Worm (Caenorhabditis elegans) whole organism, L1 larva: Measurements from ENCODE around the gene clec-148.

ENCODE experiments used
- C04F5.9 ChIP-seq: sonication (generic microtip); optimal IDR thresholded peaks from 2 replicates; lab custom pipeline; 2016; ENCODE audit warnings: missing genetic modification characterization, missing compliant biosample characterization
- F16B12.6 ChIP-seq: fragments of 150-350 bp; optimal IDR thresholded peaks from 2 replicates; lab custom pipeline; 2014; ENCODE audit warnings: missing biosample characterization, missing genetic modification characterization
- Y116A8C.19 ChIP-seq: sonication (generic microtip); optimal IDR thresholded peaks from 2 replicates; lab custom pipeline; 2016; ENCODE audit warnings: missing compliant biosample characterization, missing genetic modification characterization, borderline replicate concordance
- aly-2 ChIP-seq: fragments of 150-350 bp; optimal IDR thresholded peaks from 2 replicates; lab custom pipeline; 2014; ENCODE audit warnings: missing biosample characterization, missing genetic modification characterization
- ama-1 ChIP-seq: fragments of 150-350 bp; optimal IDR thresholded peaks from 2 replicates; lab custom pipeline; 2014
- blmp-1 ChIP-seq: fragments of 150-350 bp; optimal IDR thresholded peaks from 2 replicates; lab custom pipeline; 2014; ENCODE audit warnings: missing biosample characterization, missing genetic modification characterization
- ceh-8 ChIP-seq: fragments of 200-800 bp; sonication (Bioruptor generic); optimal IDR thresholded peaks from 2 replicates; lab custom pipeline; 2018; ENCODE audit warnings: mild to moderate bottlenecking, missing genetic modification characterization, moderate library complexity, missing compliant biosample characterization
- ceh-82 ChIP-seq, 3 experiments: fragments of 150-350 bp in 1 of 3; sonication (generic microtip) in 2 of 3; optimal IDR thresholded peaks; 2 replicates each; lab custom pipeline; 2014 to 2017; ENCODE audit warnings: missing biosample characterization in 3 of 3, missing genetic modification characterization in 3 of 3
- ceh-90 ChIP-seq: sonication (generic microtip); optimal IDR thresholded peaks from 2 replicates; lab custom pipeline; 2016; ENCODE audit warnings: missing genetic modification characterization, missing compliant biosample characterization
- dsc-1 ChIP-seq: sonication (generic microtip); optimal IDR thresholded peaks from 2 replicates; lab custom pipeline; 2016; ENCODE audit warnings: mild to moderate bottlenecking, missing genetic modification characterization, missing compliant biosample characterization
- efl-1 ChIP-seq, 4 experiments: fragments of 150-350 bp; optimal IDR thresholded peaks in 3 of 4; peaks in 1 of 4; 1 replicate in 1 of 4; 2 replicates in 3 of 4; lab custom pipeline; 2014; ENCODE audit warnings: missing biosample characterization in 2 of 4, missing genetic modification characterization in 2 of 4, missing genetic modification reagents in 2 of 4
- efl-3 ChIP-seq: fragments of 200-800 bp; sonication (Bioruptor generic); optimal IDR thresholded peaks from 2 replicates; lab custom pipeline; 2018; ENCODE audit warnings: mild to moderate bottlenecking, missing genetic modification characterization, missing compliant biosample characterization
- egl-13 ChIP-seq: sonication (generic microtip); optimal IDR thresholded peaks from 2 replicates; lab custom pipeline; 2016; ENCODE audit warnings: missing genotype, missing genetic modification reagents, missing genetic modification characterization, missing compliant biosample characterization
- elt-2 ChIP-seq: sonication (generic microtip); optimal IDR thresholded peaks from 2 replicates; lab custom pipeline; 2016; ENCODE audit warnings: missing genetic modification characterization, mild to moderate bottlenecking, inconsistent platforms, missing compliant biosample characterization, missing genetic modification reagents
- elt-3 ChIP-seq, 6 experiments: fragments of 150-350 bp in 1 of 6; sonication (generic microtip); optimal IDR thresholded peaks; 2 replicates each; lab custom pipeline; 2017 to 2018; ENCODE audit warnings: missing biosample characterization in 6 of 6, missing genetic modification characterization in 6 of 6, inconsistent platforms in 1 of 6
- ets-5 ChIP-seq: fragments of 200-800 bp; sonication (Bioruptor generic); IDR thresholded peaks from 2 replicates; pipeline ENCODE4 v1.3.6; 2022; ENCODE audit warnings: missing genetic modification characterization, missing compliant biosample characterization
- fkh-4 ChIP-seq: sonication (generic microtip); optimal IDR thresholded peaks from 2 replicates; lab custom pipeline; 2016; ENCODE audit warnings: missing compliant biosample characterization, missing genetic modification characterization, borderline replicate concordance
- fkh-8 ChIP-seq: sonication (generic microtip); optimal IDR thresholded peaks from 2 replicates; lab custom pipeline; 2016; ENCODE audit warnings: mild to moderate bottlenecking, missing genetic modification characterization, missing compliant biosample characterization
- irx-1 ChIP-seq: sonication (generic microtip); optimal IDR thresholded peaks from 2 replicates; lab custom pipeline; 2016; ENCODE audit warnings: missing genetic modification characterization, missing compliant biosample characterization
- isw-1 ChIP-seq: fragments of 200-800 bp; sonication (Bioruptor generic); IDR thresholded peaks from 2 replicates; pipeline ENCODE4 v1.3.6; 2022; ENCODE audit warnings: missing genetic modification characterization, missing compliant biosample characterization
- lin-13 ChIP-seq: fragments of 150-350 bp; optimal IDR thresholded peaks from 2 replicates; lab custom pipeline; 2014; ENCODE audit warnings: missing biosample characterization, missing genetic modification reagents, missing genetic modification characterization
- lin-15B ChIP-seq: fragments of 150-350 bp; sonication (generic microtip); optimal IDR thresholded peaks from 3 replicates; lab custom pipeline; 2014; ENCODE audit warnings: missing biosample characterization, missing genetic modification characterization
- lin-35 ChIP-seq, 2 experiments: fragments of 150-350 bp; optimal IDR thresholded peaks; 2 replicates each; lab custom pipeline; 2014; ENCODE audit warnings: missing biosample characterization in 2 of 2, missing genetic modification characterization in 2 of 2, missing genetic modification reagents in 2 of 2
- lin-39 ChIP-seq: fragments of 150-350 bp; optimal IDR thresholded peaks from 2 replicates; lab custom pipeline; 2014; ENCODE audit warnings: missing biosample characterization, missing genetic modification reagents, missing genetic modification characterization
- lir-3 ChIP-seq: sonication (generic microtip); optimal IDR thresholded peaks from 2 replicates; lab custom pipeline; 2016; ENCODE audit warnings: mild to moderate bottlenecking, missing genetic modification characterization, moderate library complexity, missing compliant biosample characterization; ENCODE audit not compliant: poor library complexity
- lsy-2 ChIP-seq, 2 experiments: fragments of 150-350 bp; optimal IDR thresholded peaks; 2 replicates each; lab custom pipeline; 2014; ENCODE audit warnings: missing biosample characterization in 2 of 2, missing genetic modification characterization in 2 of 2
- mdl-1 ChIP-seq, 2 experiments: fragments of 150-350 bp; optimal IDR thresholded peaks; 2 replicates each; lab custom pipeline; 2014 to 2017; ENCODE audit warnings: missing biosample characterization in 2 of 2, missing genetic modification characterization in 2 of 2, inconsistent platforms in 1 of 2
- nhr-11 ChIP-seq: fragments of 150-350 bp; optimal IDR thresholded peaks from 2 replicates; lab custom pipeline; 2014; ENCODE audit warnings: missing biosample characterization, missing genetic modification characterization
- nhr-12 ChIP-seq: sonication (generic microtip); optimal IDR thresholded peaks from 2 replicates; lab custom pipeline; 2017; ENCODE audit warnings: missing biosample characterization, missing genetic modification characterization
- nhr-19 ChIP-seq: fragments of 200-800 bp; sonication (Bioruptor generic); conservative IDR thresholded peaks from 2 replicates; pipeline ENCODE4 v1.3.6; 2022; ENCODE audit warnings: missing genetic modification characterization, missing compliant biosample characterization
- nhr-237 ChIP-seq: fragments of 150-350 bp; optimal IDR thresholded peaks from 2 replicates; lab custom pipeline; 2014; ENCODE audit warnings: missing biosample characterization, missing genetic modification characterization
- nhr-71 ChIP-seq: sonication (generic microtip); optimal IDR thresholded peaks from 2 replicates; lab custom pipeline; 2016; ENCODE audit warnings: mild to moderate bottlenecking, missing genetic modification characterization, moderate library complexity, missing compliant biosample characterization
- nhr-77 ChIP-seq: fragments of 150-350 bp; optimal IDR thresholded peaks from 2 replicates; lab custom pipeline; 2014; ENCODE audit warnings: missing biosample characterization, missing genetic modification characterization
- nhr-84 ChIP-seq: sonication (generic microtip); optimal IDR thresholded peaks from 2 replicates; lab custom pipeline; 2017; ENCODE audit warnings: missing biosample characterization, missing genetic modification characterization
- nhr-90 ChIP-seq: sonication (generic microtip); optimal IDR thresholded peaks from 2 replicates; lab custom pipeline; 2016; ENCODE audit warnings: mild to moderate bottlenecking, missing genetic modification characterization, missing compliant biosample characterization; ENCODE audit not compliant: poor library complexity
- snpc-4 ChIP-seq: fragments of 150-350 bp; optimal IDR thresholded peaks from 2 replicates; lab custom pipeline; 2014; ENCODE audit warnings: missing biosample characterization, missing genetic modification characterization
- sptf-1 ChIP-seq: fragments of 150-350 bp; optimal IDR thresholded peaks from 2 replicates; lab custom pipeline; 2014; ENCODE audit warnings: missing biosample characterization, missing genetic modification characterization
- sup-37 ChIP-seq: fragments of 200-800 bp; sonication (Bioruptor generic); optimal IDR thresholded peaks from 2 replicates; lab custom pipeline; 2018; ENCODE audit warnings: mild to moderate bottlenecking, missing genetic modification characterization, missing compliant biosample characterization
- swsn-7 ChIP-seq: sonication (generic microtip); optimal IDR thresholded peaks from 2 replicates; lab custom pipeline; 2016; ENCODE audit warnings: missing genetic modification characterization, missing compliant biosample characterization
- tlp-1 ChIP-seq: fragments of 150-350 bp; optimal IDR thresholded peaks from 2 replicates; lab custom pipeline; 2014; ENCODE audit warnings: missing biosample characterization, missing genetic modification characterization
- unc-30 ChIP-seq: sonication (generic microtip); optimal IDR thresholded peaks from 2 replicates; lab custom pipeline; 2017; ENCODE audit warnings: missing biosample characterization, missing genetic modification characterization
- unc-62 ChIP-seq: fragments of 150-350 bp; optimal IDR thresholded peaks from 2 replicates; lab custom pipeline; 2014; ENCODE audit warnings: missing biosample characterization, missing genetic modification reagents, missing genetic modification characterization
- unc-98 ChIP-seq: fragments of 200-800 bp; sonication (Bioruptor generic); IDR thresholded peaks from 2 replicates; pipeline ENCODE4 v1.3.6; 2022; ENCODE audit warnings: missing genetic modification characterization, missing compliant biosample characterization
- vab-15 ChIP-seq: sonication (generic microtip); optimal IDR thresholded peaks from 2 replicates; lab custom pipeline; 2017; ENCODE audit warnings: missing genotype, mild to moderate bottlenecking, missing genetic modification characterization, missing compliant biosample characterization
- xbp-1 ChIP-seq: sonication (generic microtip); optimal IDR thresholded peaks from 2 replicates; lab custom pipeline; 2016; ENCODE audit warnings: missing genetic modification characterization, missing compliant biosample characterization
- zag-1 ChIP-seq: fragments of 150-350 bp; optimal IDR thresholded peaks from 2 replicates; lab custom pipeline; 2014; ENCODE audit warnings: missing biosample characterization, missing genetic modification characterization
- ztf-11 ChIP-seq, 2 experiments: sonication (generic microtip); optimal IDR thresholded peaks; 2 replicates each; lab custom pipeline; 2016 to 2017; ENCODE audit warnings: missing genetic modification characterization in 2 of 2, missing biosample characterization in 1 of 2, missing compliant biosample characterization in 1 of 2

clec-148 gene

ce11 chrIII:159149-159548 is 16.5 kb downstream of the clec-148 start:
- TF ChIP-seq aly-2 (tag; lab: Kevin White, UChicago) (no peak), dsc-1 (no peak)

- TF ChIP-seq ets-5 (GFP tag; lab: Robert Waterston, UW) (no peak), dsc-1 (no peak)
- TF ChIP-seq, all 84 proteins: peak for 0
Measured at ce11 chrIII:157980-158379, 17.7 kb downstream of the clec-148 start.

- TF ChIP-seq ets-5 (GFP tag; lab: Robert Waterston, UW) (no peak), snpc-4 (tag; lab: Kevin White, UChicago) (no peak), fkh-8 (tag; lab: Kevin White, UChicago) (no peak), dsc-1 (no peak), vab-15 (no peak), ama-1 (lab: Kevin White, UChicago) (no peak), mdl-1 (tag; optimal IDR thresholded peaks at IDR 0.05; lab: Kevin White, UChicago) (no peak), ztf-11 (tag; optimal IDR thresholded peaks at IDR 0.05; lab: Kevin White, UChicago) (no peak), swsn-7 (tag; lab: Kevin White, UChicago) (no peak), aly-2 (tag; lab: Kevin White, UChicago) (no peak), Y116A8C.19 (no peak), lin-39 (tag; lab: Kevin White, UChicago) (no peak), nhr-71 (tag; lab: Kevin White, UChicago) (no peak)
Measured at ce11 chrIII:156645-157044, 19.0 kb downstream of the clec-148 start, which contains the start of the genes zig-13 and ver-1. Gene zig-13, minus strand, starts transcription at chrIII:156745. Gene ver-1, plus strand, starts transcription at chrIII:156824.

- TF ChIP-seq nhr-11 (tag; lab: Kevin White, UChicago) (no peak), isw-1 (GFP tag; lab: Robert Waterston, UW) (no peak), Y116A8C.19 (no peak), nhr-237 (tag; lab: Kevin White, UChicago) (no peak), elt-3 (tag; optimal IDR thresholded peaks at IDR 0.05; lab: Kevin White, UChicago) (peak; percentile 67 to 100 (median 95)), nhr-19 (peak; percentile 12; the same call in 1 of the 2 replicates), lir-3 (tag; lab: Kevin White, UChicago) (no peak), lin-13 (no peak), ama-1 (lab: Kevin White, UChicago) (no peak), blmp-1 (tag; lab: Kevin White, UChicago) (no peak), ceh-90 (tag; lab: Kevin White, UChicago) (no peak), efl-1 (optimal IDR thresholded peaks at IDR 0.05; lab: Kevin White, UChicago) (no peak), efl-1 (GFP tag; optimal IDR thresholded peaks at IDR 0.05 in 1 of 2; lab: Kevin White, UChicago) (no peak), sup-37 (GFP tag; lab: Kevin White, UChicago) (no peak), egl-13 (tag; lab: Kevin White, UChicago) (no peak), unc-30 (tag; lab: Kevin White, UChicago) (no peak), fkh-4 (no peak), nhr-12 (no peak), ets-5 (GFP tag; lab: Robert Waterston, UW) (no peak), F16B12.6 (tag; lab: Kevin White, UChicago) (no peak), unc-98 (GFP tag; lab: Robert Waterston, UW) (no peak), lsy-2 (tag; optimal IDR thresholded peaks at IDR 0.05; lab: Kevin White, UChicago) (no peak), lin-35 (GFP tag; optimal IDR thresholded peaks at IDR 0.05; lab: Kevin White, UChicago) (peak in 1 of 2 experiments; percentile 62), tlp-1 (peak; percentile 92), sptf-1 (no peak), xbp-1 (no peak), efl-3 (GFP tag; lab: Kevin White, UChicago) (no peak), ceh-82 (tag; optimal IDR thresholded peaks at IDR 0.05; lab: Kevin White, UChicago) (no peak), ceh-8 (GFP tag; lab: Kevin White, UChicago) (no peak), nhr-90 (tag; lab: Kevin White, UChicago) (peak; percentile 61), C04F5.9 (tag; lab: Kevin White, UChicago) (no peak), nhr-77 (tag; lab: Kevin White, UChicago) (no peak), zag-1 (tag; lab: Kevin White, UChicago) (no peak), nhr-84 (tag; lab: Kevin White, UChicago) (no peak), unc-62 (no peak), irx-1 (tag; lab: Kevin White, UChicago) (no peak), elt-2 (tag; lab: Kevin White, UChicago) (peak; percentile 100), aly-2 (tag; lab: Kevin White, UChicago) (no peak), lin-15B (tag; lab: Kevin White, UChicago) (no peak)
Measured at ce11 chrIII:154168-154567, 21.5 kb downstream of the clec-148 start.
